Fruit fly (Drosophila melanogaster): ENCODE data around the gene CG13373.

dm6 chrX:525610-526009, 48.8 kb downstream of the CG13373 start:
- TF ChIP-seq jim (GFP tag; optimal IDR thresholded peaks at IDR 0.05) (no peak), ey (GFP tag; optimal IDR thresholded peaks at IDR 0.05) (no peak), GATAd (GFP tag; optimal IDR thresholded peaks at IDR 0.05) (no peak), CG32264 (GFP tag; optimal IDR thresholded peaks at IDR 0.05) (no peak), Hnf4 (GFP tag; optimal IDR thresholded peaks at IDR 0.05) (no peak), Dif (GFP tag; optimal IDR thresholded peaks at IDR 0.05; ENCODE audit: partially characterized antibody) (no peak), usp (GFP tag; optimal IDR thresholded peaks at IDR 0.05) (no peak), fru (GFP tag; optimal IDR thresholded peaks at IDR 0.05) (no peak), Hr78 (GFP tag; optimal IDR thresholded peaks at IDR 0.05) (no peak), Hr83 (GFP tag; optimal IDR thresholded peaks at IDR 0.05; ENCODE audit: poor library complexity, severe bottlenecking) (no peak), tai (GFP tag; optimal IDR thresholded peaks at IDR 0.05) (no peak), psq (GFP tag; optimal IDR thresholded peaks at IDR 0.05) (no peak), h (GFP tag; optimal IDR thresholded peaks at IDR 0.05) (no peak), Jra (GFP tag; optimal IDR thresholded peaks at IDR 0.05) (no peak)

All from whole organism, wandering third instar larva.